Fruit fly (Drosophila melanogaster) whole organism, prepupa: ENCODE results near the gene CG32192.

Source experiments
- CG10631 ChIP-seq: fragments of 200-800 bp; sonication (Bioruptor generic); optimal IDR thresholded peaks from 2 replicates; lab custom pipeline; 2016; ENCODE audit warnings: missing biosample characterization, missing genetic modification characterization
- CG10669 ChIP-seq: fragments of 200-800 bp; sonication (Bioruptor generic); optimal IDR thresholded peaks from 3 replicates; lab custom pipeline; 2018; ENCODE audit warnings: missing biosample characterization, mild to moderate bottlenecking, missing genetic modification characterization, moderate library complexity
- CG11294 ChIP-seq: fragments of 200-800 bp; sonication (Bioruptor generic); IDR thresholded peaks from 2 replicates; pipeline ENCODE4 v1.3.6; 2022; ENCODE audit warnings: missing biosample characterization, missing genetic modification characterization
- CG11762 ChIP-seq: fragments of 200-800 bp; sonication (Bioruptor generic); optimal IDR thresholded peaks from 3 replicates; lab custom pipeline; 2016; ENCODE audit warnings: missing biosample characterization, missing genetic modification characterization; ENCODE audit not compliant: insufficient read depth
- CG11902 ChIP-seq: fragments of 200-800 bp; sonication (Bioruptor generic); optimal IDR thresholded peaks from 3 replicates; lab custom pipeline; 2016; ENCODE audit warnings: missing biosample characterization, missing genetic modification characterization
- CG1621 ChIP-seq: fragments of 200-800 bp; sonication (Bioruptor generic); optimal IDR thresholded peaks from 3 replicates; lab custom pipeline; 2018; ENCODE audit warnings: missing biosample characterization, mild to moderate bottlenecking, missing genetic modification characterization
- CG16779 ChIP-seq: fragments of 200-800 bp; sonication (Bioruptor generic); optimal IDR thresholded peaks from 3 replicates; lab custom pipeline; 2017; ENCODE audit warnings: missing biosample characterization, mild to moderate bottlenecking, missing genetic modification characterization
- CG3032 ChIP-seq: fragments of 200-800 bp; optimal IDR thresholded peaks from 2 replicates; lab custom pipeline; 2019; ENCODE audit warnings: missing biosample characterization, mild to moderate bottlenecking, missing genetic modification characterization, moderate library complexity
- CG31627 ChIP-seq: fragments of 200-800 bp; sonication (Bioruptor generic); optimal IDR thresholded peaks from 3 replicates; lab custom pipeline; 2016; ENCODE audit warnings: missing biosample characterization, missing genetic modification characterization
- CG32006 ChIP-seq: fragments of 200-800 bp; sonication (Bioruptor generic); optimal IDR thresholded peaks from 3 replicates; lab custom pipeline; 2017; ENCODE audit warnings: missing biosample characterization, mild to moderate bottlenecking, missing genetic modification characterization
- CG34406 ChIP-seq: fragments of 200-800 bp; sonication (Bioruptor generic); optimal IDR thresholded peaks from 3 replicates; lab custom pipeline; 2016; ENCODE audit warnings: missing biosample characterization, missing genetic modification characterization
- CG4318 ChIP-seq: fragments of 200-800 bp; sonication (Bioruptor generic); optimal IDR thresholded peaks from 3 replicates; lab custom pipeline; 2017; ENCODE audit warnings: missing biosample characterization, mild to moderate bottlenecking, missing genetic modification characterization
- CG6276 ChIP-seq: fragments of 200-800 bp; sonication (Bioruptor generic); optimal IDR thresholded peaks from 2 replicates; lab custom pipeline; 2017; ENCODE audit warnings: missing biosample characterization, mild to moderate bottlenecking, missing genetic modification characterization
- CG6792 ChIP-seq: fragments of 200-800 bp; sonication (Bioruptor generic); optimal IDR thresholded peaks from 3 replicates; lab custom pipeline; 2016; ENCODE audit warnings: missing biosample characterization, missing genetic modification characterization
- CG6808 ChIP-seq: fragments of 200-800 bp; sonication (Bioruptor generic); optimal IDR thresholded peaks from 3 replicates; lab custom pipeline; 2017; ENCODE audit warnings: missing biosample characterization, missing genetic modification characterization, mild to moderate bottlenecking, moderate library complexity, missing genetic modification reagents
- CG6854 ChIP-seq: fragments of 200-800 bp; sonication (Bioruptor generic); optimal IDR thresholded peaks from 2 replicates; lab custom pipeline; 2017; ENCODE audit warnings: missing biosample characterization, mild to moderate bottlenecking, missing genetic modification characterization
- CG8319 ChIP-seq: fragments of 200-800 bp; sonication (Bioruptor generic); optimal IDR thresholded peaks from 3 replicates; lab custom pipeline; 2016; ENCODE audit warnings: missing biosample characterization, missing genetic modification characterization
- CG8632 ChIP-seq: fragments of 200-800 bp; sonication (Bioruptor generic); optimal IDR thresholded peaks from 3 replicates; lab custom pipeline; 2016; ENCODE audit warnings: missing biosample characterization, missing genetic modification characterization
- Eip78C ChIP-seq: fragments of 200-800 bp; sonication (Bioruptor generic); peaks from one replicate; lab custom pipeline; 2016; ENCODE audit warnings: missing biosample characterization, missing genetic modification characterization
- Eip93F ChIP-seq: fragments of 200-800 bp; sonication (Bioruptor generic); optimal IDR thresholded peaks from 2 replicates; lab custom pipeline; 2016; ENCODE audit warnings: missing biosample characterization, mild to moderate bottlenecking, missing genetic modification characterization
- Ets96B ChIP-seq: fragments of 200-800 bp; optimal IDR thresholded peaks from 2 replicates; lab custom pipeline; 2019; ENCODE audit warnings: missing biosample characterization, mild to moderate bottlenecking, missing genetic modification characterization, moderate library complexity
- Gug ChIP-seq: fragments of 200-800 bp; sonication (Bioruptor generic); IDR thresholded peaks from 2 replicates; pipeline ENCODE4 v1.3.6; 2022; ENCODE audit warnings: missing biosample characterization, missing genetic modification characterization
- Hr38 ChIP-seq: sonication (Bioruptor generic); optimal IDR thresholded peaks from 2 replicates; lab custom pipeline; 2016; ENCODE audit warnings: missing biosample characterization, missing genetic modification characterization
- Hr39 ChIP-seq: fragments of 200-800 bp; sonication (Bioruptor generic); optimal IDR thresholded peaks from 2 replicates; lab custom pipeline; 2016; ENCODE audit warnings: missing biosample characterization, missing genetic modification characterization
- Hr4 ChIP-seq: fragments of 200-800 bp; sonication (Bioruptor generic); optimal IDR thresholded peaks from 3 replicates; lab custom pipeline; 2016; ENCODE audit warnings: missing biosample characterization, missing genetic modification characterization
- Lpt ChIP-seq: fragments of 200-800 bp; sonication (Bioruptor generic); optimal IDR thresholded peaks from 3 replicates; lab custom pipeline; 2016; ENCODE audit warnings: missing biosample characterization, missing genetic modification characterization
- Met ChIP-seq: fragments of 200-800 bp; sonication (Bioruptor generic); optimal IDR thresholded peaks from 3 replicates; lab custom pipeline; 2016; ENCODE audit warnings: missing biosample characterization, missing genetic modification characterization
- OdsH ChIP-seq: fragments of 200-800 bp; sonication (Bioruptor generic); optimal IDR thresholded peaks from 3 replicates; lab custom pipeline; 2016; ENCODE audit warnings: missing biosample characterization, missing genetic modification characterization
- Smox ChIP-seq: fragments of 200-800 bp; sonication (Bioruptor generic); optimal IDR thresholded peaks from 3 replicates; lab custom pipeline; 2016; ENCODE audit warnings: missing biosample characterization, missing genetic modification characterization
- Sox102F ChIP-seq: fragments of 200-800 bp; sonication (Bioruptor generic); optimal IDR thresholded peaks from 2 replicates; lab custom pipeline; 2016; ENCODE audit warnings: missing biosample characterization, mild to moderate bottlenecking, missing genetic modification characterization
- Sox14 ChIP-seq: fragments of 200-800 bp; sonication (Bioruptor generic); optimal IDR thresholded peaks from 3 replicates; lab custom pipeline; 2016; ENCODE audit warnings: missing biosample characterization, missing genetic modification characterization
- Sox15 ChIP-seq: fragments of 200-800 bp; sonication (Bioruptor generic); optimal IDR thresholded peaks from 3 replicates; lab custom pipeline; 2016; ENCODE audit warnings: missing biosample characterization, missing genetic modification characterization
- achi ChIP-seq: fragments of 200-800 bp; sonication (Bioruptor generic); optimal IDR thresholded peaks from 3 replicates; lab custom pipeline; 2016; ENCODE audit warnings: missing biosample characterization, missing genetic modification characterization
- acj6 ChIP-seq: fragments of 200-800 bp; sonication (Bioruptor generic); optimal IDR thresholded peaks from 3 replicates; lab custom pipeline; 2016; ENCODE audit warnings: missing biosample characterization, missing genetic modification characterization
- cyc ChIP-seq: fragments of 200-800 bp; sonication (Bioruptor generic); optimal IDR thresholded peaks from 3 replicates; lab custom pipeline; 2016; ENCODE audit warnings: missing biosample characterization, missing genetic modification characterization
- dsx ChIP-seq: fragments of 200-800 bp; optimal IDR thresholded peaks from 3 replicates; lab custom pipeline; 2019; ENCODE audit warnings: missing biosample characterization, mild to moderate bottlenecking, missing genetic modification characterization, moderate library complexity; ENCODE audit not compliant: poor library complexity, severe bottlenecking
- eg ChIP-seq: fragments of 200-800 bp; sonication (Bioruptor generic); IDR thresholded peaks from 3 replicates; pipeline ENCODE4 v1.3.6; 2022; ENCODE audit warnings: missing biosample characterization, missing genetic modification characterization
- fd59A ChIP-seq: fragments of 200-800 bp; sonication (Bioruptor generic); optimal IDR thresholded peaks from 2 replicates; lab custom pipeline; 2017; ENCODE audit warnings: missing biosample characterization, mild to moderate bottlenecking, missing genetic modification characterization, missing genetic modification reagents
- fd85E ChIP-seq: fragments of 200-800 bp; sonication (Bioruptor generic); optimal IDR thresholded peaks from 3 replicates; lab custom pipeline; 2016; ENCODE audit warnings: missing biosample characterization, missing genetic modification characterization
- fkh ChIP-seq: fragments of 200-800 bp; sonication (Bioruptor generic); optimal IDR thresholded peaks from 3 replicates; lab custom pipeline; 2017; ENCODE audit warnings: missing biosample characterization, mild to moderate bottlenecking, missing genetic modification characterization, moderate library complexity
- lz ChIP-seq: fragments of 200-800 bp; sonication (Bioruptor generic); optimal IDR thresholded peaks from 3 replicates; lab custom pipeline; 2016; ENCODE audit warnings: missing biosample characterization, missing genetic modification characterization
- net ChIP-seq: fragments of 200-800 bp; sonication (Bioruptor generic); optimal IDR thresholded peaks from 3 replicates; lab custom pipeline; 2016; ENCODE audit warnings: missing biosample characterization, missing genetic modification characterization
- pdm3 ChIP-seq: fragments of 200-800 bp; sonication (Bioruptor generic); optimal IDR thresholded peaks from 3 replicates; lab custom pipeline; 2016; ENCODE audit warnings: missing biosample characterization, missing genetic modification characterization
- salr ChIP-seq, 2 experiments: fragments of 200-800 bp; sonication (Bioruptor generic); optimal IDR thresholded peaks; 3 replicates each; lab custom pipeline; 2016 to 2018; ENCODE audit warnings: missing biosample characterization in 2 of 2, missing genetic modification characterization in 2 of 2, mild to moderate bottlenecking in 1 of 2
- ss ChIP-seq, 2 experiments: fragments of 200-800 bp; sonication (Bioruptor generic); optimal IDR thresholded peaks; 2 replicates in 1 of 2; 3 replicates in 1 of 2; lab custom pipeline; 2017 to 2018; ENCODE audit warnings: mild to moderate bottlenecking in 2 of 2, missing biosample characterization in 2 of 2, missing genetic modification characterization in 2 of 2, moderate library complexity in 1 of 2
- svp ChIP-seq: fragments of 200-800 bp; sonication (Bioruptor generic); peaks from one replicate; lab custom pipeline; 2016; ENCODE audit warnings: missing biosample characterization, missing genetic modification characterization
- topi ChIP-seq: fragments of 200-800 bp; sonication (Bioruptor generic); optimal IDR thresholded peaks from 3 replicates; lab custom pipeline; 2016; ENCODE audit warnings: missing biosample characterization, missing genetic modification characterization

The CG32192 gene

DNA sequence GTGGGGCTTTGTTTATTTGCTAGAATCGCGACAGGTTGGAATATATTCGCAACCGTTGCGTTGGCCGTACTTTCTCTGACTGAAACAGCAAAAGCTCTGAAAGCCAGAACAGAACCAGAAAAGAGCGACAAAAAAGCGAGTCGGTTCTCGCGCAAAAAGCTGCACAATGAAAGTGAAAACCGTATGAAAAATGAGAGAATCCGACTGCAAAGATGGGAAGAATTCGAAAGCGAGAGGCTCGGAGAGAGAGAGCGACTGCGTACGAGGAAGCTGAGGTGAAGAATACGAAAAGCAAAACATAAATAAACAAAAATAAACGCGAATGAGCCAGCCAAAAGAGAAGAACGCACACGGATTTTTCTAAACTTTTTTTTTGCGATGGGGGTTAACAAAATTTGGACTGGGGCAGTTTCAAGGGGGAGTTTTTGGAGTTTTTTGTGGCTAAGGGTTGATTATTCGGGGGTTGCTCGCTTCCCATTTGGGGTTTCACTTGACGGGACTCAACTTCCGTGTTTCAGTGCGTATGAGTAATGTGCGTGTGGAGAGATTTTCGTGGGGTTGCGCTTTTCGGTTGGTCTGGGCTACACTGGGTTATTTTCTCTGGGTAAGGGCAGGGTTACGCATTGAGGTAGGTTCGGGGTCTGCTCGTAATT lies 21.7 kb downstream of the CG32192 start (continued):
- TF ChIP-seq CG11902 (GFP tag; lab: Kevin White, UChicago) (no peak), eg (GFP tag; lab: Robert Waterston, UW) (no peak; the same call in 2 of the 3 replicates), Sox15 (no peak), dsx (peak; percentile 51), CG6276 (GFP tag; lab: Kevin White, UChicago) (peak; percentile 49), CG6792 (GFP tag; lab: Kevin White, UChicago) (no peak), CG31627 (GFP tag; lab: Kevin White, UChicago) (no peak), Met (GFP tag; lab: Kevin White, UChicago) (no peak), pdm3 (GFP tag; lab: Kevin White, UChicago) (no peak)
- TF ChIP-seq, all 60 proteins: peak for 28

DNA sequence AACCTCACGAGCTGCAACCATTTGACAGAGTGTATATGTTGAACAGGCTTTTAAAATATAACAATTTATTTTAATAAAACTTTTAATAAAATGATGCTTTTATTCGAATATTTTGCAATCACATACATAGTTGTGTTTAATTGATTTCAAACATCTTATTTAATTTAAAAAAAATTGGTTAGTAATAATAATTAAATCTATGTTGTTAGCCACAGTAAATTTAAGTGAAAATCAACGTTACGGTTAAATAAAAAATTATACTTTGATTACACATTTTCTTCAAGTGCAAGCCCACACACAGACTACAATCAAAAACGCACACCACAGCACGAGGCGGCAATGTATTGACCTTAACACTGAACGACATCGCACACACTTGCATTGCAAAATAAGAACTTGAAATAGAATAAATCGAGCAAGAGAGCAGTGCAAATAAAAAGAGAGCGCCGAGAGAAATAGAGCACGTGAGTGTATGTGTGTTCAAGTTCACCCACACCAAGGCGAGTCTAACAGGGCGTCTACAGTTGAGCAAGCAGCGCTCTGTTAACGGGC lies 22.9 kb downstream of the CG32192 start:
- TF ChIP-seq Hr38 = no peak
- TF ChIP-seq eg (GFP tag; lab: Robert Waterston, UW) = peak; percentile 82
- peak; percentile 44 for TF ChIP-seq cyc (GFP tag; lab: Kevin White, UChicago)
- peak; percentile 98 for TF ChIP-seq svp
- peak; percentile 82 for TF ChIP-seq CG1621
- peak; percentile 56 for TF ChIP-seq acj6
- TF ChIP-seq Gug (GFP tag; lab: Robert Waterston, UW) = peak; percentile 80
- TF ChIP-seq CG3032 (tag; lab: Kevin White, UChicago) = peak; percentile 82
- peak; percentile 65 for TF ChIP-seq CG34406 (GFP tag; lab: Kevin White, UChicago)
- peak; percentile 72 for TF ChIP-seq fd59A (GFP tag; lab: Kevin White, UChicago)
- peak; percentile 30 for TF ChIP-seq Hr39 (GFP tag; lab: Kevin White, UChicago)
- TF ChIP-seq CG4318 (GFP tag; lab: Kevin White, UChicago) = peak; percentile 63
- peak; percentile 65 for TF ChIP-seq CG6276 (GFP tag; lab: Kevin White, UChicago)
- TF ChIP-seq CG10631 (GFP tag; lab: Kevin White, UChicago) = peak; percentile 79
- peak; percentile 67 for TF ChIP-seq achi (GFP tag; lab: Kevin White, UChicago)
- TF ChIP-seq topi = peak; percentile 54
- TF ChIP-seq lz (GFP tag; lab: Kevin White, UChicago) = no peak
- peak; percentile 35 for TF ChIP-seq CG11762 (GFP tag; lab: Kevin White, UChicago)
- peak; percentile 57 for TF ChIP-seq Smox
- TF ChIP-seq Hr4 (GFP tag; lab: Kevin White, UChicago) = peak; percentile 73
- TF ChIP-seq fd85E = peak; percentile 51
- peak; percentile 56 to 88 for TF ChIP-seq salr (GFP tag; optimal IDR thresholded peaks at IDR 0.05; lab: Kevin White, UChicago)
- TF ChIP-seq CG11902 (GFP tag; lab: Kevin White, UChicago) = no peak
- peak; percentile 85 for TF ChIP-seq fkh (GFP tag; lab: Kevin White, UChicago)
- peak; percentile 84 to 88 for TF ChIP-seq ss (GFP tag; optimal IDR thresholded peaks at IDR 0.05; lab: Kevin White, UChicago)
- TF ChIP-seq Ets96B = peak; percentile 89
- TF ChIP-seq CG32006 (GFP tag; lab: Kevin White, UChicago) = peak; percentile 84
- peak; percentile 18 for TF ChIP-seq Sox15
- TF ChIP-seq CG6792 (GFP tag; lab: Kevin White, UChicago) = peak; percentile 64
- peak; percentile 73 for TF ChIP-seq CG10669 (GFP tag; lab: Kevin White, UChicago)
- peak; percentile 77 for TF ChIP-seq OdsH (GFP tag; lab: Kevin White, UChicago)
- TF ChIP-seq Lpt (GFP tag; lab: Kevin White, UChicago) = peak; percentile 76
- peak; percentile 57 for TF ChIP-seq CG16779
- TF ChIP-seq CG8319 (GFP tag; lab: Kevin White, UChicago) = peak; percentile 13
- peak; percentile 90 for TF ChIP-seq Eip78C (GFP tag; lab: Kevin White, UChicago)
- peak; percentile 49; the same call in 1 of the 2 replicates for TF ChIP-seq CG11294
- peak; percentile 73 for TF ChIP-seq CG6808 (GFP tag; lab: Kevin White, UChicago)
- peak; percentile 56 for TF ChIP-seq CG8632
- TF ChIP-seq CG6854 (GFP tag; lab: Kevin White, UChicago) = peak; percentile 26
- TF ChIP-seq Eip93F (GFP tag; lab: Kevin White, UChicago) = no peak
- peak; percentile 82 for TF ChIP-seq net
- peak; percentile 71 for TF ChIP-seq pdm3 (GFP tag; lab: Kevin White, UChicago)
- peak; percentile 75 for TF ChIP-seq Sox14 (GFP tag; lab: Kevin White, UChicago)
- peak; percentile 52 for TF ChIP-seq Sox102F (GFP tag; lab: Kevin White, UChicago)
- peak; percentile 13 for TF ChIP-seq CG31627 (GFP tag; lab: Kevin White, UChicago)
